Worm (Caenorhabditis elegans) whole organism, young adult: ENCODE results near the gene srg-55.

ENCODE experiments used
- B0019.2 ChIP-seq: fragments of 200-800 bp; sonication (Bioruptor generic); conservative IDR thresholded peaks from 2 replicates; pipeline ENCODE4 v1.3.6; 2022; ENCODE audit warnings: missing genetic modification reagents, missing genetic modification characterization, missing compliant biosample characterization
- ama-1 ChIP-seq, 3 experiments: fragments of 150-350 bp in 1 of 3; sonication (generic microtip) in 2 of 3; optimal IDR thresholded peaks; 2 replicates each; lab custom pipeline; 2014 to 2018; ENCODE audit warnings: missing biosample characterization in 2 of 3, missing genetic modification characterization in 2 of 3, missing genetic modification reagents in 2 of 3
- ceh-27 ChIP-seq: fragments of 200-800 bp; sonication (Bioruptor generic); optimal IDR thresholded peaks from 2 replicates; lab custom pipeline; 2018; ENCODE audit warnings: mild to moderate bottlenecking, missing genetic modification characterization, moderate library complexity, missing compliant biosample characterization
- ceh-40 ChIP-seq: fragments of 200-800 bp; sonication (Bioruptor generic); IDR thresholded peaks from 2 replicates; pipeline ENCODE4 v1.3.6; 2022; ENCODE audit warnings: missing genetic modification characterization, missing compliant biosample characterization
- ceh-58 ChIP-seq: fragments of 200-800 bp; sonication (Bioruptor generic); IDR thresholded peaks from 2 replicates; pipeline ENCODE4 v1.3.6; 2022; ENCODE audit warnings: missing genetic modification characterization, missing compliant biosample characterization
- ekl-4 ChIP-seq: fragments of 200-800 bp; sonication (Bioruptor generic); IDR thresholded peaks from 2 replicates; pipeline ENCODE4 v1.3.6; 2022; ENCODE audit warnings: missing genetic modification reagents, missing genetic modification characterization, missing compliant biosample characterization
- ets-4 ChIP-seq: fragments of 200-800 bp; sonication (Bioruptor generic); optimal IDR thresholded peaks from 2 replicates; lab custom pipeline; 2018; ENCODE audit warnings: mild to moderate bottlenecking, missing genetic modification characterization, missing compliant biosample characterization
- hlh-12 ChIP-seq: sonication (generic microtip); optimal IDR thresholded peaks from 2 replicates; lab custom pipeline; 2016; ENCODE audit warnings: missing genetic modification characterization, missing compliant biosample characterization
- mcd-1 ChIP-seq: fragments of 200-800 bp; sonication (Bioruptor generic); IDR thresholded peaks from 2 replicates; pipeline ENCODE4 v1.3.6; 2022; ENCODE audit warnings: missing genetic modification reagents, missing genetic modification characterization, missing compliant biosample characterization
- nhr-80 ChIP-seq: sonication (generic microtip); optimal IDR thresholded peaks from 2 replicates; lab custom pipeline; 2016; ENCODE audit warnings: missing genetic modification characterization, missing compliant biosample characterization
- snpc-1.1 ChIP-seq: sonication (generic microtip); optimal IDR thresholded peaks from 2 replicates; lab custom pipeline; 2017; ENCODE audit warnings: missing genetic modification characterization, mild to moderate bottlenecking, missing compliant biosample characterization, antibody characterized with exemption, moderate library complexity, missing genotype, missing genetic modification reagents; ENCODE audit not compliant: insufficient read depth
- somi-1 ChIP-seq: fragments of 200-800 bp; sonication (Bioruptor generic); optimal IDR thresholded peaks from 2 replicates; lab custom pipeline; 2018; ENCODE audit warnings: mild to moderate bottlenecking, missing genetic modification characterization, missing compliant biosample characterization
- ztf-22 ChIP-seq: fragments of 200-800 bp; sonication (Bioruptor generic); optimal IDR thresholded peaks from 2 replicates; lab custom pipeline; 2018; ENCODE audit warnings: mild to moderate bottlenecking, missing genetic modification characterization, moderate library complexity, missing compliant biosample characterization

ce11 chrV:14928248-14928647 is at the start of gene srg-55:
- TF ChIP-seq ets-4 (GFP tag; lab: Kevin White, UChicago), result no peak
- TF ChIP-seq nhr-80 (tag; lab: Kevin White, UChicago), result no peak
- TF ChIP-seq ceh-27 (GFP tag; lab: Kevin White, UChicago), result no peak
- TF ChIP-seq hlh-12 (tag; lab: Kevin White, UChicago), result no peak
- TF ChIP-seq ekl-4 (GFP tag; lab: Robert Waterston, UW), result no peak
- TF ChIP-seq mcd-1, result no peak
- no peak for TF ChIP-seq snpc-1.1 (tag; lab: Kevin White, UChicago)
- no peak for TF ChIP-seq ama-1 (optimal IDR thresholded peaks at IDR 0.05; lab: Kevin White, UChicago)
- TF ChIP-seq ama-1 (GFP tag; optimal IDR thresholded peaks at IDR 0.05; lab: Kevin White, UChicago), result no peak
- no peak for TF ChIP-seq B0019.2 (GFP tag; lab: Robert Waterston, UW)
- TF ChIP-seq ceh-58 (GFP tag; lab: Robert Waterston, UW), result no peak
- TF ChIP-seq somi-1 (GFP tag; lab: Kevin White, UChicago), result no peak
- TF ChIP-seq ztf-22 (GFP tag; lab: Kevin White, UChicago), result no peak
- TF ChIP-seq ceh-40, result no peak
